Fruit fly (Drosophila melanogaster): Measurements from ENCODE around the gene chinmo.
A peak's percentile ranks its signal among the peaks of the same experiment; 100 is the strongest.

chinmo gene

dm6 chr2L:1629206-1629959, 21.7 kb upstream of the chinmo start (continued):
- no peak for TF ChIP-seq bowl (GFP tag; IDR thresholded peaks at IDR 0.05)
- TF ChIP-seq lab (GFP tag; optimal IDR thresholded peaks at IDR 0.05), result peak; percentile 83
- TF ChIP-seq Hr3 (GFP tag; optimal IDR thresholded peaks at IDR 0.05), result peak; percentile 38
- no peak for TF ChIP-seq CG2116 (GFP tag; optimal IDR thresholded peaks at IDR 0.05)
- TF ChIP-seq nom (GFP tag; optimal IDR thresholded peaks at IDR 0.05), result no peak
- TF ChIP-seq CG13424 (tag; optimal IDR thresholded peaks at IDR 0.05), result peak; percentile 59
- peak; percentile 9 for TF ChIP-seq D19B (GFP tag; optimal IDR thresholded peaks at IDR 0.05)
- TF ChIP-seq pan (optimal IDR thresholded peaks at IDR 0.05), result no peak
- TF ChIP-seq pan (GFP tag; optimal IDR thresholded peaks at IDR 0.05 in 1 of 2, IDR thresholded peaks at IDR 0.05 in 1 of 2), result peak in 1 of 2 experiments; percentile 61
- peak; percentile 13 for TF ChIP-seq nau (GFP tag; optimal IDR thresholded peaks at IDR 0.05)
- peak; percentile 55 for TF ChIP-seq CG17385 (GFP tag; optimal IDR thresholded peaks at IDR 0.05)
- no peak for TF ChIP-seq CG4707 (GFP tag; optimal IDR thresholded peaks at IDR 0.05)
- peak; percentile 60 for TF ChIP-seq CG16815 (GFP tag; optimal IDR thresholded peaks at IDR 0.05)
- peak; percentile 17 for TF ChIP-seq CG13624 (GFP tag; optimal IDR thresholded peaks at IDR 0.05)
- peak; percentile 72 for TF ChIP-seq CG18599 (GFP tag; optimal IDR thresholded peaks at IDR 0.05)
- peak; percentile 20 for TF ChIP-seq bab2 (GFP tag; optimal IDR thresholded peaks at IDR 0.05)
- TF ChIP-seq Nf-YC (tag; optimal IDR thresholded peaks at IDR 0.05), result peak; percentile 17
- TF ChIP-seq h (optimal IDR thresholded peaks at IDR 0.05), result no peak
- TF ChIP-seq bcd (GFP tag; optimal IDR thresholded peaks at IDR 0.05), result peak; percentile 27
- no peak for TF ChIP-seq kni (GFP tag; optimal IDR thresholded peaks at IDR 0.05)
- peak; percentile 12 for TF ChIP-seq Jarid2 (GFP tag; optimal IDR thresholded peaks at IDR 0.05)
- TF ChIP-seq CG16779 (GFP tag; IDR thresholded peaks at IDR 0.05), result no peak
- no peak for TF ChIP-seq CG17802 (tag; optimal IDR thresholded peaks at IDR 0.05)
- TF ChIP-seq CG13296 (GFP tag; optimal IDR thresholded peaks at IDR 0.05), result peak; percentile 39
- TF ChIP-seq scrt (GFP tag; optimal IDR thresholded peaks at IDR 0.05), result peak; percentile 55
- peak; percentile 51 for TF ChIP-seq CG2712 (tag; optimal IDR thresholded peaks at IDR 0.05)
- TF ChIP-seq sc (optimal IDR thresholded peaks at IDR 0.05), result no peak
- TF ChIP-seq sc (GFP tag; optimal IDR thresholded peaks at IDR 0.05), result no peak
- peak; percentile 83 for TF ChIP-seq dysf (GFP tag; IDR thresholded peaks at IDR 0.05)
- peak in 1 of 2 experiments; percentile 4 for TF ChIP-seq chif (GFP tag; optimal IDR thresholded peaks at IDR 0.05)
- peak; percentile 70 for TF ChIP-seq dmrt99B (tag; optimal IDR thresholded peaks at IDR 0.05)
- TF ChIP-seq Neu2 (GFP tag; optimal IDR thresholded peaks at IDR 0.05; ENCODE audit: borderline replicate concordance), result no peak
- 0 out of 3 replicates have a peak, but pooled peaks have one; percentile 50 for TF ChIP-seq CG7357 (GFP tag; IDR thresholded peaks at IDR 0.05)
- peak; percentile 41 for TF ChIP-seq kay (GFP tag; optimal IDR thresholded peaks at IDR 0.05)
- TF ChIP-seq CG8281 (tag; optimal IDR thresholded peaks at IDR 0.05), result no peak
- TF ChIP-seq CG30403 (GFP tag; optimal IDR thresholded peaks at IDR 0.05), result peak; percentile 50
- TF ChIP-seq insv (GFP tag; optimal IDR thresholded peaks at IDR 0.05), result no peak
- peak; percentile 36; the same call in 1 of the 2 replicates for TF ChIP-seq wor (GFP tag; IDR thresholded peaks at IDR 0.05)
- TF ChIP-seq Tbp (GFP tag; optimal IDR thresholded peaks at IDR 0.05), result no peak
- TF ChIP-seq vvl (GFP tag; IDR thresholded peaks at IDR 0.05), result peak; percentile 74
- peak; percentile 58; the same call in 1 of the 3 replicates for TF ChIP-seq gce (GFP tag; IDR thresholded peaks at IDR 0.05)
- peak; percentile 1 for TF ChIP-seq CG3995 (GFP tag; optimal IDR thresholded peaks at IDR 0.05)
- TF ChIP-seq B-H2 (GFP tag; optimal IDR thresholded peaks at IDR 0.05), result no peak
- no peak for TF ChIP-seq Sox100B (GFP tag; optimal IDR thresholded peaks at IDR 0.05)
- TF ChIP-seq CG31388 (GFP tag; optimal IDR thresholded peaks at IDR 0.05), result no peak
- peak; percentile 38 for TF ChIP-seq fd3F (GFP tag; optimal IDR thresholded peaks at IDR 0.05)
- TF ChIP-seq unc-4 (GFP tag; IDR thresholded peaks at IDR 0.05; ENCODE audit: partially characterized antibody), result no peak
- no peak for TF ChIP-seq CG4360 (GFP tag; IDR thresholded peaks at IDR 0.05)
- TF ChIP-seq CG15269 (tag; optimal IDR thresholded peaks at IDR 0.05), result peak; percentile 76
